Worm (Caenorhabditis elegans): ENCODE data around the gene F59B1.10.

- TF ChIP-seq flt-1 (GFP tag; IDR thresholded peaks at IDR 0.05) (no peak), cog-1 (tag; optimal IDR thresholded peaks at IDR 0.05) (no peak), ztf-29 (GFP tag; IDR thresholded peaks at IDR 0.05) (no peak), klf-2 (GFP tag; conservative IDR thresholded peaks at IDR 0.05) (no peak), tab-1 (GFP tag; IDR thresholded peaks at IDR 0.05) (no peak)
Observed at ce11 chrV:3611654-3612053, 36.1 kb downstream of the F59B1.10 start, which contains the start of gene T22F3.10.
